Worm (Caenorhabditis elegans): ENCODE measurements around the gene yju-2.

- TF ChIP-seq fkh-10 (GFP tag; optimal IDR thresholded peaks at IDR 0.05): no peak
- no peak for TF ChIP-seq dmd-4 (tag; optimal IDR thresholded peaks at IDR 0.05; ENCODE audit: borderline replicate concordance)
- no peak for TF ChIP-seq unc-3 (GFP tag; conservative IDR thresholded peaks at IDR 0.05)
- TF ChIP-seq unc-3 (tag; optimal IDR thresholded peaks at IDR 0.05): no peak
- TF ChIP-seq ztf-16 (tag; optimal IDR thresholded peaks at IDR 0.05): no peak
- no peak for TF ChIP-seq nhr-11 (tag; optimal IDR thresholded peaks at IDR 0.05)
- no peak for TF ChIP-seq pha-4 (tag; optimal IDR thresholded peaks at IDR 0.05)
- TF ChIP-seq ama-1 (optimal IDR thresholded peaks at IDR 0.05): no peak
- TF ChIP-seq odd-2 (tag; optimal IDR thresholded peaks at IDR 0.05): no peak
- no peak for TF ChIP-seq ref-2 (tag; optimal IDR thresholded peaks at IDR 0.05)
- TF ChIP-seq hlh-30 (tag; optimal IDR thresholded peaks at IDR 0.05; ENCODE audit: insufficient read depth): no peak
- TF ChIP-seq pros-1 (tag; optimal IDR thresholded peaks at IDR 0.05): no peak
- TF ChIP-seq C38D4.7 (GFP tag; optimal IDR thresholded peaks at IDR 0.05): no peak
- no peak for TF ChIP-seq tbx-2 (tag; optimal IDR thresholded peaks at IDR 0.05)
- no peak for TF ChIP-seq ceh-34 (tag; optimal IDR thresholded peaks at IDR 0.05)
These were observed 15.3 kb downstream of the yju-2 start for ce11 chrIII:7199467-7199866.
